Fruit fly (Drosophila melanogaster) whole organism, embryonic: ENCODE results near the gene Cpr12A.

Experiments used
- Atf3 ChIP-seq: fragments of 200-800 bp; sonication (Bioruptor generic); optimal IDR thresholded peaks from 3 replicates; lab custom pipeline; 2016; ENCODE audit warnings: missing biosample characterization, missing genetic modification characterization
- Awh ChIP-seq: fragments of 200-800 bp; sonication (Bioruptor generic); IDR thresholded peaks from 2 replicates; pipeline ENCODE4, ENCODE4 v1.3.6; 2022; ENCODE audit warnings: missing biosample characterization, missing genetic modification characterization
- B-H2 ChIP-seq: fragments of 200-800 bp; sonication (Bioruptor generic); optimal IDR thresholded peaks from 2 replicates; lab custom pipeline; 2018; ENCODE audit warnings: missing biosample characterization, mild to moderate bottlenecking, missing genetic modification characterization
- CG1233 ChIP-seq: fragments of 200-800 bp; sonication (Bioruptor generic); optimal IDR thresholded peaks from 4 replicates; lab custom pipeline; 2018; ENCODE audit warnings: missing biosample characterization, mild to moderate bottlenecking, missing genetic modification characterization
- CG13775 ChIP-seq: fragments of 200-800 bp; sonication (Bioruptor generic); optimal IDR thresholded peaks from 3 replicates; lab custom pipeline; 2017; ENCODE audit warnings: missing biosample characterization, mild to moderate bottlenecking, missing genetic modification characterization
- CG18476 ChIP-seq: fragments of 200-800 bp; sonication (Bioruptor generic); optimal IDR thresholded peaks from 2 replicates; lab custom pipeline; 2016; ENCODE audit warnings: missing biosample characterization, mild to moderate bottlenecking, missing genetic modification characterization
- CG30020 ChIP-seq: fragments of 200-800 bp; optimal IDR thresholded peaks from 2 replicates; lab custom pipeline; 2019; ENCODE audit warnings: missing biosample characterization, mild to moderate bottlenecking, missing genetic modification characterization, moderate library complexity
- CG3281 ChIP-seq: fragments of 200-800 bp; sonication (Bioruptor generic); optimal IDR thresholded peaks from 3 replicates; lab custom pipeline; 2017; ENCODE audit warnings: missing biosample characterization, mild to moderate bottlenecking, missing genetic modification characterization
- CG4328 ChIP-seq: fragments of 200-800 bp; sonication (Bioruptor generic); optimal IDR thresholded peaks from 3 replicates; lab custom pipeline; 2017; ENCODE audit warnings: missing biosample characterization, missing genetic modification reagents, missing genetic modification characterization
- CG6175 ChIP-seq: fragments of 200-800 bp; sonication (Bioruptor generic); IDR thresholded peaks from 3 replicates; pipeline ENCODE4 v1.3.6; 2022; ENCODE audit warnings: missing biosample characterization, missing genetic modification characterization
- CG7372 ChIP-seq: fragments of 200-800 bp; sonication (Bioruptor generic); IDR thresholded peaks from 2 replicates; pipeline ENCODE4 v1.3.6; 2022; ENCODE audit warnings: missing biosample characterization, missing genetic modification characterization
- CG8089 ChIP-seq: fragments of 200-800 bp; sonication (Bioruptor generic); optimal IDR thresholded peaks from 3 replicates; lab custom pipeline; 2016; ENCODE audit warnings: missing biosample characterization, missing genetic modification characterization
- CG8281 ChIP-seq: fragments of 200-800 bp; sonication (Bioruptor generic); optimal IDR thresholded peaks from 2 replicates; lab custom pipeline; 2018; ENCODE audit warnings: missing biosample characterization, mild to moderate bottlenecking, missing genetic modification characterization, moderate library complexity
- CG8944 ChIP-seq: fragments of 200-800 bp; sonication (Bioruptor generic); optimal IDR thresholded peaks from 3 replicates; lab custom pipeline; 2016; ENCODE audit warnings: missing biosample characterization, missing genetic modification characterization
- CG9215 ChIP-seq: fragments of 200-800 bp; sonication (Bioruptor generic); IDR thresholded peaks from 2 replicates; pipeline ENCODE4 v1.3.6; 2022; ENCODE audit warnings: missing biosample characterization, missing genetic modification characterization
- CG9797 ChIP-seq: fragments of 200-800 bp; sonication (Bioruptor generic); optimal IDR thresholded peaks from 3 replicates; lab custom pipeline; 2018; ENCODE audit warnings: missing biosample characterization, mild to moderate bottlenecking, missing genetic modification characterization
- CG9876 ChIP-seq: fragments of 200-800 bp; sonication (Bioruptor generic); optimal IDR thresholded peaks from 2 replicates; lab custom pipeline; 2016; ENCODE audit warnings: missing biosample characterization, missing genetic modification characterization
- CG9932 ChIP-seq: fragments of 200-800 bp; sonication (Bioruptor generic); IDR thresholded peaks from 2 replicates; pipeline ENCODE4 v1.3.6; 2022; ENCODE audit warnings: missing biosample characterization, missing genetic modification characterization
- CrebB ChIP-seq: fragments of 200-800 bp; sonication (Bioruptor generic); optimal IDR thresholded peaks from 3 replicates; lab custom pipeline; 2018; ENCODE audit warnings: missing biosample characterization, mild to moderate bottlenecking, missing genetic modification characterization
- Dbx ChIP-seq: fragments of 200-800 bp; sonication (Bioruptor generic); IDR thresholded peaks from 3 replicates; pipeline ENCODE4 v1.3.6; 2022; ENCODE audit warnings: missing biosample characterization, missing genetic modification characterization
- E2f1 ChIP-seq: fragments of 200-800 bp; sonication (Bioruptor generic); IDR thresholded peaks from 2 replicates; pipeline ENCODE4 v1.3.6; 2022; ENCODE audit warnings: missing biosample characterization, missing genetic modification characterization
- NfI ChIP-seq: fragments of 200-800 bp; sonication (Bioruptor generic); optimal IDR thresholded peaks from 3 replicates; lab custom pipeline; 2018; ENCODE audit warnings: missing biosample characterization, mild to moderate bottlenecking, missing genetic modification characterization, moderate library complexity
- Opbp ChIP-seq: fragments of 200-800 bp; sonication (Bioruptor generic); IDR thresholded peaks from 3 replicates; pipeline ENCODE4 v1.3.6; 2022; ENCODE audit warnings: missing biosample characterization, missing genetic modification characterization; ENCODE audit not compliant: partially characterized antibody
- Ptx1 ChIP-seq: fragments of 200-800 bp; sonication (Bioruptor generic); IDR thresholded peaks from 2 replicates; pipeline ENCODE4 v1.3.6; 2022; ENCODE audit warnings: missing biosample characterization, missing genetic modification characterization
- Rx ChIP-seq: fragments of 200-800 bp; sonication (Bioruptor generic); IDR thresholded peaks from 2 replicates; pipeline ENCODE4 v1.3.6; 2022; ENCODE audit warnings: missing biosample characterization, missing genetic modification characterization
- Vsx1 ChIP-seq: fragments of 200-800 bp; sonication (Bioruptor generic); optimal IDR thresholded peaks from 2 replicates; lab custom pipeline; 2017; ENCODE audit warnings: missing biosample characterization, mild to moderate bottlenecking, missing genetic modification characterization, missing genetic modification reagents
- ac ChIP-seq: fragments of 200-800 bp; sonication (Bioruptor generic); optimal IDR thresholded peaks from 3 replicates; lab custom pipeline; 2017; ENCODE audit warnings: missing biosample characterization, mild to moderate bottlenecking, missing genetic modification characterization
- ase ChIP-seq: fragments of 200-800 bp; sonication (Bioruptor generic); IDR thresholded peaks from 3 replicates; pipeline ENCODE4 v1.3.6; 2022; ENCODE audit warnings: missing biosample characterization, missing genetic modification characterization
- bab2 ChIP-seq: fragments of 200-800 bp; sonication (Bioruptor generic); optimal IDR thresholded peaks from 2 replicates; lab custom pipeline; 2016; ENCODE audit warnings: missing biosample characterization, missing genetic modification characterization
- cg ChIP-seq: fragments of 200-800 bp; sonication (Bioruptor generic); optimal IDR thresholded peaks from 3 replicates; lab custom pipeline; 2019; ENCODE audit warnings: missing biosample characterization, mild to moderate bottlenecking, missing genetic modification characterization, moderate library complexity
- dm ChIP-seq: fragments of 200-800 bp; sonication (Bioruptor generic); optimal IDR thresholded peaks from 3 replicates; lab custom pipeline; 2016; ENCODE audit warnings: missing biosample characterization, missing genetic modification characterization
- emc ChIP-seq: fragments of 200-800 bp; sonication (Bioruptor generic); optimal IDR thresholded peaks from 2 replicates; lab custom pipeline; 2016; ENCODE audit warnings: missing biosample characterization, missing genetic modification characterization
- fd96Cb ChIP-seq: fragments of 200-800 bp; sonication (Bioruptor generic); optimal IDR thresholded peaks from 2 replicates; lab custom pipeline; 2018; ENCODE audit warnings: missing biosample characterization, mild to moderate bottlenecking, missing genetic modification characterization, moderate library complexity
- gem ChIP-seq: fragments of 200-800 bp; sonication (Bioruptor generic); optimal IDR thresholded peaks from 2 replicates; lab custom pipeline; 2019; ENCODE audit warnings: missing biosample characterization, mild to moderate bottlenecking, missing genetic modification characterization, moderate library complexity
- gsb-n ChIP-seq: fragments of 200-800 bp; sonication (Bioruptor generic); optimal IDR thresholded peaks from 3 replicates; lab custom pipeline; 2018; ENCODE audit warnings: missing biosample characterization, mild to moderate bottlenecking, missing genetic modification characterization
- gt ChIP-seq: fragments of 200-800 bp; sonication (Bioruptor generic); IDR thresholded peaks from 2 replicates; pipeline ENCODE4 v1.3.6; 2022; ENCODE audit warnings: missing biosample characterization, missing genetic modification characterization
- jing ChIP-seq: fragments of 200-800 bp; sonication (Bioruptor generic); optimal IDR thresholded peaks from 2 replicates; lab custom pipeline; 2018; ENCODE audit warnings: missing biosample characterization, mild to moderate bottlenecking, missing genetic modification characterization
- kay ChIP-seq: fragments of 200-800 bp; sonication (Bioruptor generic); optimal IDR thresholded peaks from 2 replicates; lab custom pipeline; 2016; ENCODE audit warnings: missing biosample characterization, missing genetic modification characterization
- nmo ChIP-seq: fragments of 200-800 bp; sonication (Bioruptor generic); optimal IDR thresholded peaks from 2 replicates; lab custom pipeline; 2018; ENCODE audit warnings: missing biosample characterization, mild to moderate bottlenecking, missing genetic modification characterization, moderate library complexity
- pan ChIP-seq, 4 experiments: fragments of >200 bp in 3 of 4; fragments of 200-800 bp in 1 of 4; sonication (Bioruptor generic) in 1 of 4; optimal IDR thresholded peaks in 3 of 4; IDR thresholded peaks in 1 of 4; 2 replicates each; pipeline versions ENCODE4 v1.3.6 to Lab custom; 2017 to 2022; ENCODE audit warnings: missing biosample characterization in 2 of 4, missing genetic modification characterization in 2 of 4, mixed read lengths in 1 of 4
- prd ChIP-seq, 3 experiments: fragments of >200 bp in 2 of 3; fragments of 200-800 bp in 1 of 3; sonication (Bioruptor generic) in 1 of 3; optimal IDR thresholded peaks in 2 of 3; IDR thresholded peaks in 1 of 3; 2 replicates in 2 of 3; 3 replicates in 1 of 3; pipeline versions ENCODE4 v1.3.6 to Lab custom; 2017 to 2022; ENCODE audit warnings: missing biosample characterization in 1 of 3, missing genetic modification characterization in 1 of 3
- row ChIP-seq: fragments of 200-800 bp; sonication (Bioruptor generic); IDR thresholded peaks from 3 replicates; pipeline ENCODE4 v1.3.6; 2022; ENCODE audit warnings: missing biosample characterization, missing genetic modification characterization
- sc ChIP-seq, 3 experiments: fragments of >200 bp in 2 of 3; fragments of 200-800 bp in 1 of 3; sonication (Bioruptor generic) in 1 of 3; optimal IDR thresholded peaks; 2 replicates in 2 of 3; 3 replicates in 1 of 3; lab custom pipeline; 2017; ENCODE audit warnings: mild to moderate bottlenecking in 1 of 3, missing biosample characterization in 1 of 3, missing genetic modification characterization in 1 of 3, missing genetic modification reagents in 1 of 3
- sim ChIP-seq: fragments of 200-800 bp; sonication (Bioruptor generic); IDR thresholded peaks from 2 replicates; pipeline ENCODE4 v1.3.6; 2022; ENCODE audit warnings: missing biosample characterization, missing genetic modification characterization
- so ChIP-seq: fragments of 200-800 bp; sonication (Bioruptor generic); IDR thresholded peaks from 3 replicates; pipeline ENCODE4 v1.3.6; 2022; ENCODE audit warnings: missing biosample characterization, missing genetic modification characterization
- stwl ChIP-seq: fragments of 200-800 bp; sonication (Bioruptor generic); optimal IDR thresholded peaks from 3 replicates; lab custom pipeline; 2018; ENCODE audit warnings: missing biosample characterization, mild to moderate bottlenecking, missing genetic modification characterization, moderate library complexity

Gene Cpr12A

dm6 chrX:13529673-13530072 is 13.8 kb upstream of the Cpr12A start (continued):
- TF ChIP-seq pan (optimal IDR thresholded peaks at IDR 0.05; lab: Kevin White, UChicago), result no peak
- peak in 1 of 2 experiments; percentile 11 for TF ChIP-seq pan (GFP tag; optimal IDR thresholded peaks at IDR 0.05 in 1 of 2, IDR thresholded peaks at IDR 0.05 in 1 of 2)
- no peak for TF ChIP-seq prd (optimal IDR thresholded peaks at IDR 0.05; lab: Kevin White, UChicago)
- TF ChIP-seq prd (GFP tag; IDR thresholded peaks at IDR 0.05; lab: Robert Waterston, UW), result peak; percentile 42; the same call in 1 of the 3 replicates
- TF ChIP-seq emc, result no peak
- TF ChIP-seq row (GFP tag; lab: Robert Waterston, UW), result peak; percentile 22; the same call in 1 of the 3 replicates
- TF ChIP-seq CG9876 (GFP tag; lab: Kevin White, UChicago), result no peak
- TF ChIP-seq gem (tag; lab: Kevin White, UChicago), result peak; percentile 32
- TF ChIP-seq sim (GFP tag; lab: Robert Waterston, UW), result no peak
- TF ChIP-seq CG6175 (GFP tag; lab: Robert Waterston, UW), result 0 out of 3 replicates have a peak, but pooled peaks have one; percentile 11
- no peak for TF ChIP-seq Rx (GFP tag; lab: Robert Waterston, UW)
- TF ChIP-seq jing (GFP tag; lab: Kevin White, UChicago), result no peak
- no peak for TF ChIP-seq CG8944 (GFP tag; lab: Kevin White, UChicago)
- TF ChIP-seq sc (optimal IDR thresholded peaks at IDR 0.05; lab: Kevin White, UChicago), result no peak
- no peak for TF ChIP-seq sc (GFP tag; optimal IDR thresholded peaks at IDR 0.05; lab: Kevin White, UChicago)
- no peak for TF ChIP-seq CG3281
- no peak for TF ChIP-seq dm (GFP tag; lab: Kevin White, UChicago)
- no peak for TF ChIP-seq gsb-n (tag; lab: Kevin White, UChicago)
- no peak for TF ChIP-seq E2f1
- TF ChIP-seq ac (GFP tag; lab: Kevin White, UChicago), result no peak

DNA sequence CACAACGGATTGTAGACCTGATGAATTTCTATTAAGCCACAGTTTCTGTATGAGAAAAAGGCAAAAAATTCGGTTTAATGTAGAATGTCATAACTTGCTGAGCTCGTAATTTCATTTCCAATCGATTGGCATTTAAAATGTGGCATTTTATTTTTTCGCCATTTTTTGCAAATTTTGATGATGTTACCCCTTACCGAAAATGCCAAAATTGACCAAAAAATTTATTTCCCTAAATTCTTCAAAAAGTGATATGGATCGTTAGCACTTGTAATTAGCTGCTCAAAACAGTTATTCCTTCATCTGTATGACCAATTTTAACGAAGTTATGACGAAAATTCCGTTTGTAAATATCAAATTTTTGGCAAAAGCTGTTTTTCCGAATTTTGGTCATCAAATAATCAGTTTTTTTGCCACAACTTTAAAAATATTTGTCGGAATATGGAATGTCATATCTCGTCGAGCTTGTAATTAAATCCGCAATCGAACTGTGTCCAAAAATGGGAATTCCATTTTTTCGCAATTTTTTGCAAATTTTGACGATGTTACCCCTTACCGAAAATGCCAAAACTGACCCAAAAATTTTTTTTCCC is 13.1 kb upstream of the Cpr12A start, which contains the start of gene CG44428:
Gene CG44428, minus strand, starts transcription at position 51 of the 590 bp plus-strand sequence.
- no peak for TF ChIP-seq ase (GFP tag; lab: Robert Waterston, UW)
- no peak for TF ChIP-seq CG18476 (GFP tag; lab: Kevin White, UChicago)
- TF ChIP-seq B-H2 (GFP tag; lab: Kevin White, UChicago), result no peak
- TF ChIP-seq NfI (GFP tag; lab: Kevin White, UChicago), result no peak
- no peak for TF ChIP-seq Vsx1 (GFP tag; lab: Kevin White, UChicago)
- TF ChIP-seq so (GFP tag; lab: Robert Waterston, UW), result no peak
- TF ChIP-seq CG4328 (GFP tag; lab: Kevin White, UChicago), result no peak
- no peak for TF ChIP-seq CG8089 (GFP tag; lab: Kevin White, UChicago)
- no peak for TF ChIP-seq CG30020 (tag; lab: Kevin White, UChicago)
- no peak for TF ChIP-seq fd96Cb (tag; lab: Kevin White, UChicago)
- TF ChIP-seq cg (GFP tag; lab: Kevin White, UChicago), result no peak
- TF ChIP-seq CG13775 (GFP tag; lab: Kevin White, UChicago), result no peak
- no peak for TF ChIP-seq CG8281 (tag; lab: Kevin White, UChicago)
- no peak for TF ChIP-seq Atf3 (GFP tag; lab: Kevin White, UChicago)
- TF ChIP-seq CG1233, result no peak
- no peak for TF ChIP-seq nmo (GFP tag; lab: Kevin White, UChicago)
- no peak for TF ChIP-seq CG9932 (GFP tag; lab: Robert Waterston, UW)
- no peak for TF ChIP-seq gt (GFP tag; lab: Robert Waterston, UW)

DNA sequence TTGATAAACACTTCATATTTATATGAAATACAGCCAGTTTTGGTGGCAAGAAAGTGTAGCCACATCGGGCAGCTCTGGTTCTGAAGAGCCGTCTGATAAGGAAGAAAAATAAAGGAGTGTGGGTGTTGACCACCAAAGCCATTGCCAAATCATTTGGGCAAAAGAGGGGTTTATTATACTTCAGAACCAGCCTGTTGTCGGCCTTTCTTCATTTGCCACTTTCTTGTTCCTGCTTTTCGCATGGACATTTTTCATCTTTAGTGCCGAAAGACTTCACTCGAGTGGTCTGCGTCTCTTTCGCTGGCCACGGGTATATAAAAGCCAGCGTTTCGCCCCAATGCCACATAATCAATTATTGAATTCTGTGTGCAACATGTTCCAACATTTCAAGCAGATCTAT is 9.3 kb upstream of the Cpr12A start, which contains the start of gene CG15756:
Gene CG15756, plus strand, starts transcription at position 301 of the 400 bp plus-strand sequence.
- no peak for TF ChIP-seq Dbx (GFP tag; lab: Robert Waterston, UW)
- TF ChIP-seq kay (GFP tag; lab: Kevin White, UChicago), result no peak
- TF ChIP-seq bab2 (GFP tag; lab: Kevin White, UChicago), result no peak
- TF ChIP-seq CG9215 (GFP tag; lab: Robert Waterston, UW), result no peak
- TF ChIP-seq Awh, result no peak
- TF ChIP-seq CG9797 (GFP tag; lab: Kevin White, UChicago), result no peak
- TF ChIP-seq Ptx1 (GFP tag; lab: Robert Waterston, UW), result no peak
- TF ChIP-seq Opbp (GFP tag; lab: Robert Waterston, UW), result no peak
- no peak for TF ChIP-seq CrebB (tag; lab: Kevin White, UChicago)
- TF ChIP-seq B-H2 (GFP tag; lab: Kevin White, UChicago), result no peak
- no peak for TF ChIP-seq ac (GFP tag; lab: Kevin White, UChicago)
- no peak for TF ChIP-seq stwl (tag; lab: Kevin White, UChicago)
- no peak for TF ChIP-seq CG7372 (GFP tag; lab: Robert Waterston, UW)
